Fruit fly (Drosophila melanogaster) whole organism, wandering third instar larva: ENCODE measurements around the gene Prx5.

Experiments used
- Abd-B ChIP-seq: fragments of >200 bp; optimal IDR thresholded peaks from 2 replicates; lab custom pipeline; 2017; ENCODE audit warnings: missing biosample characterization, missing genetic modification characterization
- CG32264 ChIP-seq: fragments of 200-800 bp; sonication (Bioruptor generic); optimal IDR thresholded peaks from 2 replicates; lab custom pipeline; 2016; ENCODE audit warnings: missing biosample characterization, missing genetic modification characterization
- CG9705 ChIP-seq: fragments of 200-800 bp; sonication (Bioruptor generic); optimal IDR thresholded peaks from 2 replicates; lab custom pipeline; 2018; ENCODE audit warnings: missing biosample characterization, mild to moderate bottlenecking, missing genetic modification characterization
- Dfd ChIP-seq: fragments of >200 bp; optimal IDR thresholded peaks from 2 replicates; lab custom pipeline; 2017; ENCODE audit warnings: missing biosample characterization, missing genetic modification characterization
- Dif ChIP-seq: fragments of 200-275, 200-300 bp; sonication (Bioruptor generic); optimal IDR thresholded peaks from 2 replicates; lab custom pipeline; 2018; ENCODE audit warnings: missing biosample characterization, missing genetic modification characterization; ENCODE audit not compliant: partially characterized antibody
- GATAd ChIP-seq: sonication (Bioruptor generic); optimal IDR thresholded peaks from 2 replicates; lab custom pipeline; 2016; ENCODE audit warnings: missing biosample characterization, missing genetic modification characterization
- HLH106 ChIP-seq: fragments of 200-800 bp; optimal IDR thresholded peaks from 3 replicates; lab custom pipeline; 2019; ENCODE audit warnings: missing biosample characterization, mild to moderate bottlenecking, missing genetic modification characterization, moderate library complexity
- Hr83 ChIP-seq: fragments of 200-300 bp; sonication (Bioruptor generic); optimal IDR thresholded peaks from 2 replicates; lab custom pipeline; 2016; ENCODE audit warnings: missing biosample characterization, mild to moderate bottlenecking, missing genetic modification characterization, moderate library complexity; ENCODE audit not compliant: poor library complexity, severe bottlenecking
- Mio ChIP-seq: sonication (Bioruptor generic); optimal IDR thresholded peaks from 2 replicates; lab custom pipeline; 2016; ENCODE audit warnings: missing biosample characterization, missing genetic modification characterization
- Myc ChIP-seq: fragments of >200 bp; optimal IDR thresholded peaks from 2 replicates; lab custom pipeline; 2017
- N ChIP-seq: fragments of >200 bp; optimal IDR thresholded peaks from 2 replicates; lab custom pipeline; 2018; ENCODE audit warnings: missing biosample characterization, missing external identifiers, missing genetic modification characterization
- OdsH ChIP-seq: fragments of 200-800 bp; sonication (Bioruptor generic); optimal IDR thresholded peaks from 2 replicates; lab custom pipeline; 2016; ENCODE audit warnings: missing biosample characterization, mild to moderate bottlenecking, missing genetic modification characterization
- Rel ChIP-seq, 2 experiments: fragments of 200-800 bp; sonication (Bioruptor generic) in 1 of 2; optimal IDR thresholded peaks; 2 replicates in 1 of 2; 3 replicates in 1 of 2; lab custom pipeline; 2016 to 2019; ENCODE audit warnings: mild to moderate bottlenecking in 2 of 2, missing biosample characterization in 2 of 2, missing genetic modification characterization in 2 of 2, moderate library complexity in 1 of 2
- Sp1 ChIP-seq: fragments of 200-800 bp; sonication (Bioruptor generic); optimal IDR thresholded peaks from 3 replicates; lab custom pipeline; 2019; ENCODE audit warnings: missing biosample characterization, mild to moderate bottlenecking, missing genetic modification characterization, moderate library complexity
- Vsx2 ChIP-seq: fragments of 200-300, 225-300 bp; sonication (Bioruptor generic); optimal IDR thresholded peaks from 2 replicates; lab custom pipeline; 2018; ENCODE audit warnings: missing biosample characterization, missing genetic modification characterization; ENCODE audit not compliant: partially characterized antibody
- br ChIP-seq: fragments of 200-800 bp; sonication (Bioruptor generic); optimal IDR thresholded peaks from 2 replicates; lab custom pipeline; 2016; ENCODE audit warnings: missing biosample characterization, missing genetic modification characterization
- dl ChIP-seq, 2 experiments: fragments of 175-275, 200-275 bp in 1 of 2; fragments of 200-275 bp in 1 of 2; sonication (Bioruptor generic); optimal IDR thresholded peaks; lab custom pipeline; 2018; ENCODE audit warnings: mild to moderate bottlenecking in 2 of 2, missing biosample characterization in 2 of 2, missing genetic modification characterization in 2 of 2, moderate library complexity in 2 of 2; ENCODE audit not compliant: partially characterized antibody in 2 of 2, insufficient read depth in 1 of 2
- dmrt93B ChIP-seq: fragments of 200-800 bp; sonication (Bioruptor generic); optimal IDR thresholded peaks from 2 replicates; lab custom pipeline; 2018; ENCODE audit warnings: missing biosample characterization, mild to moderate bottlenecking, missing genetic modification characterization
- dsf ChIP-seq: sonication (Bioruptor generic); optimal IDR thresholded peaks from 2 replicates; lab custom pipeline; 2016; ENCODE audit warnings: missing biosample characterization, missing genetic modification characterization, borderline replicate concordance
- ey ChIP-seq: fragments of 200-800 bp; sonication (Bioruptor generic); optimal IDR thresholded peaks from 2 replicates; lab custom pipeline; 2016; ENCODE audit warnings: missing biosample characterization, missing genetic modification characterization
- foxo ChIP-seq, 2 experiments: fragments of 200-800 bp; sonication (Bioruptor generic); optimal IDR thresholded peaks; 2 replicates in 1 of 2; 3 replicates in 1 of 2; lab custom pipeline; 2016 to 2017; ENCODE audit warnings: missing biosample characterization in 2 of 2, missing genetic modification characterization in 2 of 2
- fru ChIP-seq: fragments of 200-800 bp; sonication (Bioruptor generic); optimal IDR thresholded peaks from 3 replicates; lab custom pipeline; 2016; ENCODE audit warnings: missing biosample characterization, mild to moderate bottlenecking, missing genetic modification characterization
- h ChIP-seq: fragments of 200-800 bp; sonication (Bioruptor generic); optimal IDR thresholded peaks from 3 replicates; lab custom pipeline; 2016; ENCODE audit warnings: missing biosample characterization, mild to moderate bottlenecking, missing genetic modification characterization
- lola ChIP-seq: fragments of >200 bp; optimal IDR thresholded peaks from 2 replicates; lab custom pipeline; 2017; ENCODE audit warnings: missing biosample characterization, missing genetic modification characterization
- pan ChIP-seq: fragments of >200 bp; optimal IDR thresholded peaks from 2 replicates; lab custom pipeline; 2017
- rgr ChIP-seq: fragments of 200-800 bp; sonication (Bioruptor generic); optimal IDR thresholded peaks from 3 replicates; lab custom pipeline; 2016; ENCODE audit warnings: missing biosample characterization, mild to moderate bottlenecking, missing genetic modification characterization
- sage ChIP-seq: fragments of 200-800 bp; sonication (Bioruptor generic); optimal IDR thresholded peaks from 2 replicates; lab custom pipeline; 2016; ENCODE audit warnings: missing biosample characterization, mild to moderate bottlenecking, missing genetic modification characterization
- sv ChIP-seq: fragments of 200-800 bp; sonication (Bioruptor generic); optimal IDR thresholded peaks from 3 replicates; lab custom pipeline; 2016; ENCODE audit warnings: missing biosample characterization, missing genetic modification characterization
- usp ChIP-seq: fragments of >200 bp; optimal IDR thresholded peaks from 2 replicates; lab custom pipeline; 2017; ENCODE audit warnings: missing biosample characterization, missing genetic modification characterization
- woc ChIP-seq: sonication (Bioruptor generic); optimal IDR thresholded peaks from 2 replicates; lab custom pipeline; 2016; ENCODE audit warnings: missing biosample characterization, mild to moderate bottlenecking, missing genetic modification characterization

Gene Prx5

dm6 chr3R:18158401-18158800, 8.7 kb downstream of the Prx5 start, which contains the start of gene CG14315:
CG14315 (plus strand) TSS chr3R:18158701.
- no peak for TF ChIP-seq Myc (lab: Kevin White, UChicago)
- no peak for TF ChIP-seq foxo (GFP tag; optimal IDR thresholded peaks at IDR 0.05; lab: Kevin White, UChicago)

DNA sequence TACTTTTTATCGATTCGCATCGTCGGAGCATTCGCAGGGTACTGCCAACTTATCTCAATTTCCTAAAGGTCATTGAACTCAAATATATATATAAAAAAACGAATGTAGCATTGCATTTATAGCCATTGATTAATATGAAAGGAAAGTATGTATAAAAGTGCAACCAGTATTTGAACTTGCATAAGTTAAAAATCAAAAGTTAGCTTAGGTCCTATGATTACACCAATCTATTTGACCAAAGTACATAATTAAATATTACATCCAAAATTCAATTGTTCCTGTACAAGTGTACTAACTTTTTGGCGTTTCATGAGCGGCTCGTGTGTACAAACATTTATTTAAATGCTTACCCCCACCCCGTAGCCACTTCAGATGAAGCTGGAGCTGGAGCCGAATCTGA, 9.6 kb downstream of the Prx5 start:
- TF ChIP-seq dmrt93B (GFP tag; lab: Kevin White, UChicago) (peak; percentile 30), sv (GFP tag; lab: Kevin White, UChicago) (no peak), Sp1 (GFP tag; lab: Kevin White, UChicago) (peak; percentile 40), br (GFP tag; lab: Kevin White, UChicago) (no peak), woc (GFP tag; lab: Kevin White, UChicago) (no peak), HLH106 (tag; lab: Kevin White, UChicago) (peak; percentile 38), foxo (GFP tag; optimal IDR thresholded peaks at IDR 0.05; lab: Kevin White, UChicago) (peak in 1 of 2 experiments; percentile 2), GATAd (GFP tag; lab: Kevin White, UChicago) (no peak), N (GFP tag; lab: Kevin White, UChicago) (no peak)
- TF ChIP-seq, all 38 proteins: peak for 4

- TF ChIP-seq h (GFP tag; lab: Kevin White, UChicago) (no peak), CG9705 (GFP tag; lab: Kevin White, UChicago) (no peak), Dif (GFP tag; lab: Kevin White, UChicago) (no peak), Mio (GFP tag; lab: Kevin White, UChicago) (no peak), foxo (GFP tag; optimal IDR thresholded peaks at IDR 0.05; lab: Kevin White, UChicago) (no peak), dsf (GFP tag; lab: Kevin White, UChicago) (no peak), Hr83 (no peak), Abd-B (GFP tag; lab: Kevin White, UChicago) (no peak), CG32264 (GFP tag; lab: Kevin White, UChicago) (no peak), dmrt93B (GFP tag; lab: Kevin White, UChicago) (no peak), N (GFP tag; lab: Kevin White, UChicago) (no peak), usp (GFP tag; lab: Kevin White, UChicago) (no peak), dl (GFP tag; optimal IDR thresholded peaks at IDR 0.05; lab: Kevin White, UChicago; ENCODE audit: insufficient read depth in 1 of 2, partially characterized antibody in 2 of 2) (no peak), fru (GFP tag; lab: Kevin White, UChicago) (no peak), Rel (GFP tag; optimal IDR thresholded peaks at IDR 0.05; lab: Kevin White, UChicago) (no peak), Rel (tag; optimal IDR thresholded peaks at IDR 0.05; lab: Kevin White, UChicago) (no peak), ey (GFP tag; lab: Kevin White, UChicago) (no peak), pan (lab: Kevin White, UChicago) (no peak)
These were observed 10.5 kb downstream of the Prx5 start for dm6 chr3R:18156608-18157007.

- TF ChIP-seq Dfd (GFP tag; lab: Kevin White, UChicago) (peak; percentile 5), foxo (GFP tag; optimal IDR thresholded peaks at IDR 0.05; lab: Kevin White, UChicago) (no peak)
These were observed 13.4 kb downstream of the Prx5 start for dm6 chr3R:18153698-18154097.

- TF ChIP-seq GATAd (GFP tag; lab: Kevin White, UChicago), result no peak
- TF ChIP-seq Sp1 (GFP tag; lab: Kevin White, UChicago), result no peak
- TF ChIP-seq ey (GFP tag; lab: Kevin White, UChicago), result no peak
- no peak for TF ChIP-seq Dif (GFP tag; lab: Kevin White, UChicago)
- no peak for TF ChIP-seq fru (GFP tag; lab: Kevin White, UChicago)
- TF ChIP-seq pan (lab: Kevin White, UChicago), result no peak
- no peak for TF ChIP-seq CG9705 (GFP tag; lab: Kevin White, UChicago)
- TF ChIP-seq dsf (GFP tag; lab: Kevin White, UChicago), result no peak
- no peak for TF ChIP-seq dl (GFP tag; optimal IDR thresholded peaks at IDR 0.05; lab: Kevin White, UChicago; ENCODE audit: insufficient read depth in 1 of 2, partially characterized antibody in 2 of 2)
- TF ChIP-seq lola, result no peak
- TF ChIP-seq sage (GFP tag; lab: Kevin White, UChicago), result no peak
- no peak for TF ChIP-seq N (GFP tag; lab: Kevin White, UChicago)
- TF ChIP-seq rgr, result no peak
- no peak for TF ChIP-seq Vsx2 (GFP tag; lab: Kevin White, UChicago)
- TF ChIP-seq OdsH (GFP tag; lab: Kevin White, UChicago), result no peak
- no peak for TF ChIP-seq h (GFP tag; lab: Kevin White, UChicago)
- no peak for TF ChIP-seq Mio (GFP tag; lab: Kevin White, UChicago)
These were observed 15.3 kb downstream of the Prx5 start, which contains the start of gene CG14316 for dm6 chr3R:18151820-18152219. CG14316 (plus strand) TSS chr3R:18152120.
